Fruit fly (Drosophila melanogaster) whole organism, embryonic: ENCODE results near the gene CG15803.

ENCODE experiments used
- CG10654 ChIP-seq: fragments of 200-800 bp; sonication (Bioruptor generic); optimal IDR thresholded peaks from 2 replicates; lab custom pipeline; 2016; ENCODE audit warnings: missing biosample characterization, missing genetic modification characterization
- CG11093 ChIP-seq: fragments of 200-800 bp; sonication (Bioruptor generic); IDR thresholded peaks from 3 replicates; pipeline ENCODE4 v1.3.6; 2022; ENCODE audit warnings: missing biosample characterization, missing genetic modification characterization
- CG11695 ChIP-seq: fragments of 200-800 bp; sonication (Bioruptor generic); IDR thresholded peaks from 3 replicates; pipeline ENCODE4 v1.3.6; 2022; ENCODE audit warnings: missing biosample characterization, missing genetic modification characterization
- CG11696 ChIP-seq: fragments of 200-800 bp; sonication (Bioruptor generic); IDR thresholded peaks from 2 replicates; pipeline ENCODE4 v1.3.6; 2022; ENCODE audit warnings: missing biosample characterization, missing genetic modification characterization
- CG12219 ChIP-seq: fragments of 200-800 bp; sonication (Bioruptor generic); optimal IDR thresholded peaks from 3 replicates; lab custom pipeline; 2018; ENCODE audit warnings: missing biosample characterization, mild to moderate bottlenecking, missing genetic modification characterization
- CG14860 ChIP-seq: fragments of 200-800 bp; sonication (Bioruptor generic); IDR thresholded peaks from 3 replicates; pipeline ENCODE4 v1.3.6; 2022; ENCODE audit warnings: missing biosample characterization, missing genetic modification characterization; ENCODE audit not compliant: partially characterized antibody
- CG1602 ChIP-seq: fragments of 200-800 bp; sonication (Bioruptor generic); optimal IDR thresholded peaks from 3 replicates; lab custom pipeline; 2016; ENCODE audit warnings: missing biosample characterization, missing genetic modification characterization
- CG17912 ChIP-seq: fragments of 200-800 bp; sonication (Bioruptor generic); optimal IDR thresholded peaks from 2 replicates; lab custom pipeline; 2018; ENCODE audit warnings: missing biosample characterization, mild to moderate bottlenecking, missing genetic modification characterization
- CG1792 ChIP-seq: fragments of 200-800 bp; sonication (Bioruptor generic); optimal IDR thresholded peaks from 2 replicates; lab custom pipeline; 2016; ENCODE audit warnings: missing biosample characterization, missing genetic modification characterization
- CG18764 ChIP-seq: fragments of 200-800 bp; sonication (Bioruptor generic); optimal IDR thresholded peaks from 3 replicates; lab custom pipeline; 2016; ENCODE audit warnings: missing biosample characterization, missing genetic modification characterization
- CG2875 ChIP-seq: fragments of 200-800 bp; sonication (Bioruptor generic); optimal IDR thresholded peaks from 2 replicates; lab custom pipeline; 2017; ENCODE audit warnings: missing biosample characterization, mild to moderate bottlenecking, missing genetic modification characterization, missing genetic modification reagents
- CG32772 ChIP-seq: fragments of 200-800 bp; sonication (Bioruptor generic); IDR thresholded peaks from 2 replicates; pipeline ENCODE4 v1.3.6; 2022; ENCODE audit warnings: missing biosample characterization, missing genetic modification characterization
- CG4360 ChIP-seq: fragments of 200-800 bp; sonication (Bioruptor generic); IDR thresholded peaks from 2 replicates; pipeline ENCODE4 v1.3.6; 2022; ENCODE audit warnings: missing biosample characterization, missing genetic modification characterization
- CG5180 ChIP-seq: fragments of 200-800 bp; sonication (Bioruptor generic); optimal IDR thresholded peaks from 3 replicates; lab custom pipeline; 2017; ENCODE audit warnings: missing biosample characterization, missing genetic modification characterization, mild to moderate bottlenecking, moderate library complexity, missing genetic modification reagents
- CG6765 ChIP-seq: fragments of 200-800 bp; sonication (Bioruptor generic); optimal IDR thresholded peaks from 3 replicates; lab custom pipeline; 2017; ENCODE audit warnings: missing biosample characterization, mild to moderate bottlenecking, missing genetic modification characterization
- CG7556 ChIP-seq: fragments of 200-800 bp; sonication (Bioruptor generic); optimal IDR thresholded peaks from 2 replicates; lab custom pipeline; 2017; ENCODE audit warnings: missing biosample characterization, mild to moderate bottlenecking, missing genetic modification characterization
- CG7786 ChIP-seq: fragments of 200-800 bp; sonication (Bioruptor generic); optimal IDR thresholded peaks from 2 replicates; lab custom pipeline; 2016; ENCODE audit warnings: missing biosample characterization, missing genetic modification characterization
- CG7928 ChIP-seq: fragments of 200-800 bp; sonication (Bioruptor generic); optimal IDR thresholded peaks from 2 replicates; lab custom pipeline; 2017; ENCODE audit warnings: missing biosample characterization, mild to moderate bottlenecking, missing genetic modification characterization
- CG8281 ChIP-seq: fragments of 200-800 bp; sonication (Bioruptor generic); optimal IDR thresholded peaks from 2 replicates; lab custom pipeline; 2018; ENCODE audit warnings: missing biosample characterization, mild to moderate bottlenecking, missing genetic modification characterization, moderate library complexity
- CG8765 ChIP-seq: fragments of 200-800 bp; sonication (Bioruptor generic); IDR thresholded peaks from 2 replicates; pipeline ENCODE4 v1.3.6; 2022; ENCODE audit warnings: missing biosample characterization, missing genetic modification characterization
- CG9727 ChIP-seq: fragments of 200-800 bp; sonication (Bioruptor generic); optimal IDR thresholded peaks from 3 replicates; lab custom pipeline; 2017; ENCODE audit warnings: missing biosample characterization, mild to moderate bottlenecking, missing genetic modification characterization
- D ChIP-seq, 2 experiments: fragments of 200-800 bp in 1 of 2; fragments of >200 bp in 1 of 2; sonication (Bioruptor generic) in 1 of 2; optimal IDR thresholded peaks; 2 replicates in 1 of 2; 3 replicates in 1 of 2; lab custom pipeline; 2017; ENCODE audit warnings: mild to moderate bottlenecking in 1 of 2, missing biosample characterization in 1 of 2, missing genetic modification characterization in 1 of 2, missing genetic modification reagents in 1 of 2
- Eip74EF ChIP-seq, 2 experiments: fragments of 200-800 bp in 1 of 2; fragments of >200 bp in 1 of 2; sonication (Bioruptor generic) in 1 of 2; optimal IDR thresholded peaks; 2 replicates each; lab custom pipeline; 2017 to 2019; ENCODE audit warnings: missing biosample characterization in 2 of 2, missing genetic modification characterization in 2 of 2, mild to moderate bottlenecking in 1 of 2, moderate library complexity in 1 of 2
- Gsc ChIP-seq: fragments of 200-800 bp; sonication (Bioruptor generic); IDR thresholded peaks from 2 replicates; pipeline ENCODE4 v1.3.6; 2022; ENCODE audit warnings: missing biosample characterization, missing genetic modification characterization
- Max ChIP-seq: fragments of 200-800 bp; sonication (Bioruptor generic); optimal IDR thresholded peaks from 2 replicates; lab custom pipeline; 2016; ENCODE audit warnings: missing biosample characterization, mild to moderate bottlenecking, missing genetic modification characterization
- Sry-δ ChIP-seq: fragments of 200-800 bp; sonication (Bioruptor generic); optimal IDR thresholded peaks from 2 replicates; lab custom pipeline; 2016; ENCODE audit warnings: missing biosample characterization, missing genetic modification characterization
- ato ChIP-seq: fragments of 200-800 bp; sonication (Bioruptor generic); IDR thresholded peaks from 2 replicates; pipeline ENCODE4 v1.3.6; 2022; ENCODE audit warnings: missing biosample characterization, missing genetic modification characterization; ENCODE audit not compliant: partially characterized antibody
- corto ChIP-seq: fragments of 200-800 bp; sonication (Bioruptor generic); optimal IDR thresholded peaks from 2 replicates; lab custom pipeline; 2016; ENCODE audit warnings: missing biosample characterization, mild to moderate bottlenecking, missing genetic modification characterization, moderate library complexity
- cwo ChIP-seq: fragments of 200-800 bp; sonication (Bioruptor generic); optimal IDR thresholded peaks from 3 replicates; lab custom pipeline; 2017; ENCODE audit warnings: missing biosample characterization, missing genetic modification characterization, mild to moderate bottlenecking, moderate library complexity, missing genetic modification reagents
- disco-r ChIP-seq: fragments of 200-800 bp; sonication (Bioruptor generic); optimal IDR thresholded peaks from 2 replicates; lab custom pipeline; 2016; ENCODE audit warnings: missing biosample characterization, missing genetic modification characterization
- dmrt11E ChIP-seq: fragments of 200-800 bp; sonication (Bioruptor generic); optimal IDR thresholded peaks from 3 replicates; lab custom pipeline; 2018; ENCODE audit warnings: missing biosample characterization, mild to moderate bottlenecking, missing genetic modification characterization, moderate library complexity
- fd3F ChIP-seq: fragments of 200-800 bp; sonication (Bioruptor generic); optimal IDR thresholded peaks from 2 replicates; lab custom pipeline; 2018; ENCODE audit warnings: missing biosample characterization, mild to moderate bottlenecking, missing genetic modification characterization, moderate library complexity
- ftz-f1 ChIP-seq: fragments of 200-800 bp; sonication (Bioruptor generic); optimal IDR thresholded peaks from 2 replicates; lab custom pipeline; 2016; ENCODE audit warnings: missing biosample characterization, missing genetic modification characterization
- gro ChIP-seq: fragments of 200-800 bp; sonication (Bioruptor generic); optimal IDR thresholded peaks from 2 replicates; lab custom pipeline; 2016; ENCODE audit warnings: missing biosample characterization, missing genetic modification characterization
- jing ChIP-seq: fragments of 200-800 bp; sonication (Bioruptor generic); optimal IDR thresholded peaks from 2 replicates; lab custom pipeline; 2018; ENCODE audit warnings: missing biosample characterization, mild to moderate bottlenecking, missing genetic modification characterization
- knrl ChIP-seq: fragments of 200-800 bp; sonication (Bioruptor generic); IDR thresholded peaks from 3 replicates; pipeline ENCODE4 v1.3.6; 2022; ENCODE audit warnings: missing biosample characterization, missing genetic modification characterization; ENCODE audit not compliant: partially characterized antibody
- lilli ChIP-seq: fragments of 200-800 bp; sonication (Bioruptor generic); optimal IDR thresholded peaks from 3 replicates; lab custom pipeline; 2016; ENCODE audit warnings: missing biosample characterization, missing genetic modification characterization
- nmo ChIP-seq: fragments of 200-800 bp; sonication (Bioruptor generic); optimal IDR thresholded peaks from 2 replicates; lab custom pipeline; 2018; ENCODE audit warnings: missing biosample characterization, mild to moderate bottlenecking, missing genetic modification characterization, moderate library complexity
- nom ChIP-seq: fragments of 200-800 bp; sonication (Bioruptor generic); optimal IDR thresholded peaks from 2 replicates; lab custom pipeline; 2017; ENCODE audit warnings: missing biosample characterization, missing genetic modification characterization, mild to moderate bottlenecking, moderate library complexity, missing genetic modification reagents
- p53 ChIP-seq: fragments of 200-800 bp; sonication (Bioruptor generic); optimal IDR thresholded peaks from 2 replicates; lab custom pipeline; 2016; ENCODE audit warnings: missing biosample characterization, missing genetic modification characterization
- repo ChIP-seq: fragments of 200-800 bp; sonication (Bioruptor generic); optimal IDR thresholded peaks from 2 replicates; lab custom pipeline; 2016; ENCODE audit warnings: missing biosample characterization, missing genetic modification characterization
- row ChIP-seq: fragments of 200-800 bp; sonication (Bioruptor generic); IDR thresholded peaks from 3 replicates; pipeline ENCODE4 v1.3.6; 2022; ENCODE audit warnings: missing biosample characterization, missing genetic modification characterization
- sc ChIP-seq, 3 experiments: fragments of >200 bp in 2 of 3; fragments of 200-800 bp in 1 of 3; sonication (Bioruptor generic) in 1 of 3; optimal IDR thresholded peaks; 2 replicates in 2 of 3; 3 replicates in 1 of 3; lab custom pipeline; 2017; ENCODE audit warnings: mild to moderate bottlenecking in 1 of 3, missing biosample characterization in 1 of 3, missing genetic modification characterization in 1 of 3, missing genetic modification reagents in 1 of 3
- schlank ChIP-seq: fragments of 200-800 bp; sonication (Bioruptor generic); optimal IDR thresholded peaks from 2 replicates; lab custom pipeline; 2018; ENCODE audit warnings: missing biosample characterization, mild to moderate bottlenecking, missing genetic modification characterization
- sens ChIP-seq: fragments of 200-800 bp; sonication (Bioruptor generic); peaks from one replicate; lab custom pipeline; 2016; ENCODE audit warnings: missing biosample characterization, missing genetic modification characterization
- tap ChIP-seq: fragments of 200-800 bp; optimal IDR thresholded peaks from 3 replicates; lab custom pipeline; 2019; ENCODE audit warnings: missing biosample characterization, mild to moderate bottlenecking, missing genetic modification characterization, moderate library complexity
- tgo ChIP-seq: fragments of 200-800 bp; sonication (Bioruptor generic); IDR thresholded peaks from 3 replicates; pipeline ENCODE4 v1.3.6; 2022; ENCODE audit warnings: missing biosample characterization, missing genetic modification characterization
- tio ChIP-seq: fragments of 200-800 bp; sonication (Bioruptor generic); optimal IDR thresholded peaks from 2 replicates; lab custom pipeline; 2017; ENCODE audit warnings: missing biosample characterization, missing genetic modification characterization, inconsistent platforms
- wdn ChIP-seq: fragments of 200-800 bp; sonication (Bioruptor generic); IDR thresholded peaks from 2 replicates; pipeline ENCODE4 v1.3.6; 2022; ENCODE audit warnings: missing biosample characterization, missing genetic modification characterization

Gene CG15803

DNA sequence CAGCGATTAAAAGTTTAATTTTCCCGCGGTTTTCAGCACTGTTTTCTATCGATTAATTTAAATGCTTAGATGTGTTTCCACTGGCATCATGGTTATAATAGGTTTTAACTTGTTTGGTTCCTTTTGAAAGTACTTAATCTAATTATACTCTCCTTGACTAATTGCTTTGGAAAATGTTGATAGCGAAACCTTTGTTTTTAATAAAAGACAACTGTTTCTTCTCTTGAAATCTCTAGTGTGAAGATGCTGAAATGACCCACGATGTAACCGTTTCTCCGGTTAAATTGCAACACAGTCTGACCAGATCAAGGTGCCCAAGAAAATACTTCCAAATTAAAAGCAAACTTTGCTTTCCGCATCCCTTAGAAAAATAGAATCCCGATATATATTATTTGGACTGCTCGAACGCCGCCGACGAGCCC lies 61.6 kb downstream of the CG15803 start, which contains the start of gene Dlc90F (continued):
- TF ChIP-seq CG6765 (GFP tag; lab: Kevin White, UChicago), result no peak
- TF ChIP-seq tgo (GFP tag; lab: Robert Waterston, UW), result peak; percentile 85
- TF ChIP-seq CG10654 (GFP tag; lab: Kevin White, UChicago), result peak; percentile 65
- peak; percentile 64 for TF ChIP-seq fd3F (GFP tag; lab: Kevin White, UChicago)
- TF ChIP-seq CG12219 (GFP tag; lab: Kevin White, UChicago), result no peak
- TF ChIP-seq CG14860 (GFP tag; lab: Robert Waterston, UW), result no peak
- no peak for TF ChIP-seq CG4360
- peak; percentile 74 for TF ChIP-seq knrl
- no peak for TF ChIP-seq D (optimal IDR thresholded peaks at IDR 0.05; lab: Kevin White, UChicago)
- peak; percentile 22 for TF ChIP-seq D (GFP tag; optimal IDR thresholded peaks at IDR 0.05; lab: Kevin White, UChicago)
- peak; percentile 67 for TF ChIP-seq CG7928 (GFP tag; lab: Kevin White, UChicago)
- no peak for TF ChIP-seq corto (GFP tag; lab: Kevin White, UChicago)
- peak; percentile 77 for TF ChIP-seq CG7786 (GFP tag; lab: Kevin White, UChicago)
- peak; percentile 41 for TF ChIP-seq wdn (GFP tag; lab: Robert Waterston, UW)
- TF ChIP-seq disco-r (GFP tag; lab: Kevin White, UChicago), result peak; percentile 49
- peak; percentile 51 for TF ChIP-seq CG1792
- peak; percentile 78 for TF ChIP-seq Sry-δ (GFP tag; lab: Kevin White, UChicago)
- peak; percentile 86 for TF ChIP-seq tio (GFP tag; lab: Kevin White, UChicago)
- TF ChIP-seq CG18764 (GFP tag; lab: Kevin White, UChicago), result peak; percentile 38
- TF ChIP-seq sens (GFP tag; lab: Kevin White, UChicago), result peak; percentile 96
- peak; percentile 44 for TF ChIP-seq CG9727
- TF ChIP-seq repo, result peak; percentile 49
- no peak for TF ChIP-seq CG2875 (GFP tag; lab: Kevin White, UChicago)
- no peak for TF ChIP-seq Gsc (GFP tag; lab: Robert Waterston, UW)
- peak; percentile 60 for TF ChIP-seq Max (GFP tag; lab: Kevin White, UChicago)
- TF ChIP-seq CG8281, result no peak
- TF ChIP-seq CG8765, result no peak
- TF ChIP-seq CG1602 (GFP tag; lab: Kevin White, UChicago), result peak; percentile 75
- TF ChIP-seq sc (optimal IDR thresholded peaks at IDR 0.05; lab: Kevin White, UChicago), result no peak
- peak; percentile 53 for TF ChIP-seq sc (GFP tag; optimal IDR thresholded peaks at IDR 0.05; lab: Kevin White, UChicago)
- TF ChIP-seq CG11696 (GFP tag; lab: Robert Waterston, UW), result 0 out of 2 replicates have a peak, but pooled peaks have one; percentile 28
- TF ChIP-seq p53 (GFP tag; lab: Kevin White, UChicago), result peak; percentile 68
- TF ChIP-seq ato, result no peak
- peak; percentile 82 for TF ChIP-seq dmrt11E (tag; lab: Kevin White, UChicago)
- peak; percentile 33 for TF ChIP-seq gro (GFP tag; lab: Kevin White, UChicago)
- TF ChIP-seq CG11695, result peak; percentile 63; the same call in 1 of the 3 replicates
- peak; percentile 70 for TF ChIP-seq CG32772
- TF ChIP-seq nom, result no peak
- TF ChIP-seq schlank, result no peak
- peak in 1 of 2 experiments; percentile 68 for TF ChIP-seq Eip74EF (GFP tag; optimal IDR thresholded peaks at IDR 0.05; lab: Kevin White, UChicago)
- TF ChIP-seq jing (GFP tag; lab: Kevin White, UChicago), result peak; percentile 58
- TF ChIP-seq ftz-f1, result no peak
- no peak for TF ChIP-seq tap (tag; lab: Kevin White, UChicago)
- TF ChIP-seq CG17912 (GFP tag; lab: Kevin White, UChicago), result peak; percentile 11
- TF ChIP-seq cwo (GFP tag; lab: Kevin White, UChicago), result peak; percentile 10
- peak; percentile 89 for TF ChIP-seq row (GFP tag; lab: Robert Waterston, UW)
- peak; percentile 66; the same call in 2 of the 3 replicates for TF ChIP-seq CG11093 (GFP tag; lab: Robert Waterston, UW)
- TF ChIP-seq CG5180, result no peak
- TF ChIP-seq CG7556 (GFP tag; lab: Kevin White, UChicago), result peak; percentile 54
- peak; percentile 91 for TF ChIP-seq nmo
- TF ChIP-seq lilli (GFP tag; lab: Kevin White, UChicago), result peak; percentile 83
